Worm (Caenorhabditis elegans): ENCODE data around the gene nhr-72.

DNA sequence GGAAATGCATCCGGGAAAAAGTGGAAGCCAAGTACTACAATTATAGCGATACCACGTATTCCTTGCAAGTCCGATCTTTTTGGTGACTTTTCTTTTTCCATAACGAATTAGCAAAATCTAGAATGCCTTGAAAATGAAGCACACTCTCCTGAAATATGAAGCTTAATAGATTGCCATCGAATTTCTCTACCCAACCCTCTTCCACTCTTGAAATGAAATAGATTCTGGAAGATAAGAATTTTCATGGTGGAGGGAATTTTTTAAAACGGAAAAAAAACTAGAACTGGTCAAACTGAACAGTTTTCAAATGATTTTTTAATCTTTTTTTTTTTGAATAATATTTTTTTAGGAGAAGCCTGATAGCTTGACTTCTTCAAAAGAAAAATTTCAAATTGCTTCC lies 10.3 kb upstream of the nhr-72 start, which contains the start of gene oac-11:
- TF ChIP-seq snpc-4 (tag; optimal IDR thresholded peaks at IDR 0.05) (no peak), ztf-11 (tag; optimal IDR thresholded peaks at IDR 0.05) (no peak), elt-3 (tag; optimal IDR thresholded peaks at IDR 0.05) (no peak), aly-2 (tag; optimal IDR thresholded peaks at IDR 0.05) (no peak), lin-13 (GFP tag; optimal IDR thresholded peaks at IDR 0.05) (no peak), elt-1 (tag; optimal IDR thresholded peaks at IDR 0.05) (no peak), ztf-1 (GFP tag; conservative IDR thresholded peaks at IDR 0.05) (no peak)
